Worm (Caenorhabditis elegans) whole organism, late embryonic: ENCODE measurements around the gene srg-6.

Experiments used
- C08G9.2 ChIP-seq: sonication (generic microtip); optimal IDR thresholded peaks from 2 replicates; lab custom pipeline; 2016; ENCODE audit warnings: mild to moderate bottlenecking, missing genetic modification characterization, moderate library complexity, missing compliant biosample characterization
- F13H6.1 ChIP-seq: sonication (generic microtip); optimal IDR thresholded peaks from 2 replicates; lab custom pipeline; 2016; ENCODE audit warnings: missing genetic modification characterization, missing compliant biosample characterization
- ahr-1 ChIP-seq: sonication (generic microtip); optimal IDR thresholded peaks from 2 replicates; lab custom pipeline; 2016; ENCODE audit warnings: missing genetic modification characterization, missing compliant biosample characterization
- ama-1 ChIP-seq: fragments of 150-350 bp; optimal IDR thresholded peaks from 2 replicates; lab custom pipeline; 2014
- ceh-14 ChIP-seq: sonication (generic microtip); optimal IDR thresholded peaks from 2 replicates; lab custom pipeline; 2016; ENCODE audit warnings: missing genotype, missing genetic modification characterization, missing compliant biosample characterization
- ceh-18 ChIP-seq: sonication (generic microtip); optimal IDR thresholded peaks from 2 replicates; lab custom pipeline; 2016; ENCODE audit warnings: missing genetic modification characterization, missing compliant biosample characterization
- ceh-19 ChIP-seq: fragments of 200-800 bp; sonication (Bioruptor generic); optimal IDR thresholded peaks from 2 replicates; lab custom pipeline; 2018; ENCODE audit warnings: mild to moderate bottlenecking, missing genetic modification characterization, missing compliant biosample characterization
- ceh-2 ChIP-seq: sonication (generic microtip); optimal IDR thresholded peaks from 2 replicates; lab custom pipeline; 2016; ENCODE audit warnings: missing genotype, missing genetic modification characterization, missing compliant biosample characterization
- ceh-22 ChIP-seq: sonication (generic microtip); optimal IDR thresholded peaks from 2 replicates; lab custom pipeline; 2017; ENCODE audit warnings: missing biosample characterization, missing genetic modification characterization
- ceh-30 ChIP-seq: fragments of 150-350 bp; optimal IDR thresholded peaks from 2 replicates; lab custom pipeline; 2014; ENCODE audit warnings: missing biosample characterization, missing genetic modification characterization
- ceh-34 ChIP-seq: sonication (generic microtip); optimal IDR thresholded peaks from 2 replicates; lab custom pipeline; 2016; ENCODE audit warnings: mild to moderate bottlenecking, missing genetic modification characterization, missing compliant biosample characterization
- ceh-45 ChIP-seq: fragments of 200-800 bp; sonication (Bioruptor generic); IDR thresholded peaks from 2 replicates; pipeline ENCODE4 v1.3.6; 2022; ENCODE audit warnings: missing genetic modification reagents, missing genetic modification characterization, missing compliant biosample characterization
- ceh-48 ChIP-seq: sonication (generic microtip); optimal IDR thresholded peaks from 2 replicates; lab custom pipeline; 2016; ENCODE audit warnings: missing genetic modification characterization, inconsistent platforms, missing compliant biosample characterization
- ceh-9 ChIP-seq: sonication (generic microtip); optimal IDR thresholded peaks from 2 replicates; lab custom pipeline; 2016; ENCODE audit warnings: mild to moderate bottlenecking, missing genetic modification characterization, inconsistent platforms, missing compliant biosample characterization
- che-1 ChIP-seq: sonication (generic microtip); optimal IDR thresholded peaks from 2 replicates; lab custom pipeline; 2016; ENCODE audit warnings: mild to moderate bottlenecking, missing genetic modification characterization, missing compliant biosample characterization
- dmd-4 ChIP-seq: sonication (generic microtip); optimal IDR thresholded peaks from 2 replicates; lab custom pipeline; 2016; ENCODE audit warnings: borderline replicate concordance, missing genetic modification characterization, missing compliant biosample characterization
- elt-2 ChIP-seq: sonication (generic microtip); optimal IDR thresholded peaks from 2 replicates; lab custom pipeline; 2016; ENCODE audit warnings: missing genetic modification reagents, missing genetic modification characterization, missing compliant biosample characterization
- ets-4 ChIP-seq: sonication (generic microtip); optimal IDR thresholded peaks from 2 replicates; lab custom pipeline; 2016; ENCODE audit warnings: missing genetic modification characterization, missing compliant biosample characterization
- eyg-1 ChIP-seq: sonication (generic microtip); optimal IDR thresholded peaks from 2 replicates; lab custom pipeline; 2016; ENCODE audit warnings: missing genotype, missing genetic modification characterization, missing compliant biosample characterization
- fax-1 ChIP-seq: sonication (generic microtip); optimal IDR thresholded peaks from 2 replicates; lab custom pipeline; 2016; ENCODE audit warnings: missing genotype, missing genetic modification characterization, missing compliant biosample characterization
- fkh-10 ChIP-seq: fragments of 150-350 bp; optimal IDR thresholded peaks from 2 replicates; lab custom pipeline; 2014; ENCODE audit warnings: missing biosample characterization, missing genetic modification reagents, missing genetic modification characterization
- hlh-13 ChIP-seq: fragments of 200-800 bp; sonication (Bioruptor generic); optimal IDR thresholded peaks from 2 replicates; lab custom pipeline; 2018; ENCODE audit warnings: mild to moderate bottlenecking, missing genetic modification characterization, missing compliant biosample characterization
- hlh-15 ChIP-seq: sonication (generic microtip); optimal IDR thresholded peaks from 2 replicates; lab custom pipeline; 2016; ENCODE audit warnings: missing genetic modification characterization, missing compliant biosample characterization
- hlh-6 ChIP-seq: sonication (generic microtip); optimal IDR thresholded peaks from 2 replicates; lab custom pipeline; 2016; ENCODE audit warnings: missing genotype, missing genetic modification characterization, missing compliant biosample characterization
- lin-11 ChIP-seq: fragments of 200-800 bp; sonication (Bioruptor generic); optimal IDR thresholded peaks from 2 replicates; lab custom pipeline; 2018; ENCODE audit warnings: mild to moderate bottlenecking, missing genetic modification characterization, missing compliant biosample characterization
- nfya-1 ChIP-seq: sonication (generic microtip); optimal IDR thresholded peaks from 2 replicates; lab custom pipeline; 2017; ENCODE audit warnings: missing genetic modification characterization, mild to moderate bottlenecking, missing compliant biosample characterization, antibody characterized with exemption, moderate library complexity
- nhr-11 ChIP-seq: fragments of 150-350 bp; optimal IDR thresholded peaks from 2 replicates; lab custom pipeline; 2014; ENCODE audit warnings: missing biosample characterization, missing genetic modification characterization
- nhr-232 ChIP-seq: sonication (generic microtip); optimal IDR thresholded peaks from 2 replicates; lab custom pipeline; 2016; ENCODE audit warnings: missing genetic modification characterization, missing compliant biosample characterization
- npax-4 ChIP-seq: sonication (generic microtip); optimal IDR thresholded peaks from 2 replicates; lab custom pipeline; 2016; ENCODE audit warnings: missing genetic modification characterization, missing compliant biosample characterization
- pag-3 ChIP-seq: sonication (generic microtip); optimal IDR thresholded peaks from 2 replicates; lab custom pipeline; 2016; ENCODE audit warnings: missing compliant biosample characterization, missing genetic modification characterization, borderline replicate concordance
- pax-1 ChIP-seq: fragments of 150-350 bp; optimal IDR thresholded peaks from 2 replicates; lab custom pipeline; 2014; ENCODE audit warnings: missing biosample characterization, missing genetic modification characterization
- pha-2 ChIP-seq: sonication (generic microtip); optimal IDR thresholded peaks from 2 replicates; lab custom pipeline; 2017; ENCODE audit warnings: mild to moderate bottlenecking, missing genetic modification characterization, missing compliant biosample characterization
- ref-2 ChIP-seq: sonication (generic microtip); optimal IDR thresholded peaks from 2 replicates; lab custom pipeline; 2016; ENCODE audit warnings: missing genetic modification characterization, missing compliant biosample characterization
- sdc-2 ChIP-seq: sonication (generic microtip); optimal IDR thresholded peaks from 2 replicates; lab custom pipeline; 2016; ENCODE audit warnings: missing genotype, missing genetic modification characterization, missing compliant biosample characterization
- sox-2 ChIP-seq: fragments of 200-800 bp; sonication (Bioruptor generic); IDR thresholded peaks from 2 replicates; pipeline ENCODE4 v1.3.6; 2022; ENCODE audit warnings: missing genetic modification reagents, missing genetic modification characterization, missing compliant biosample characterization
- sox-4 ChIP-seq: sonication (generic microtip); optimal IDR thresholded peaks from 2 replicates; lab custom pipeline; 2017; ENCODE audit warnings: mild to moderate bottlenecking, missing genetic modification characterization, inconsistent platforms, missing compliant biosample characterization
- tbx-7 ChIP-seq: sonication (generic microtip); optimal IDR thresholded peaks from 2 replicates; lab custom pipeline; 2016; ENCODE audit warnings: missing genotype, missing genetic modification characterization, missing compliant biosample characterization
- unc-42 ChIP-seq: sonication (generic microtip); optimal IDR thresholded peaks from 2 replicates; lab custom pipeline; 2016; ENCODE audit warnings: missing genotype, missing genetic modification characterization, missing compliant biosample characterization
- unc-55 ChIP-seq: sonication (generic microtip); optimal IDR thresholded peaks from 2 replicates; lab custom pipeline; 2017; ENCODE audit warnings: missing biosample characterization, missing genetic modification reagents, missing genetic modification characterization
- zip-5 ChIP-seq: sonication (generic microtip); optimal IDR thresholded peaks from 2 replicates; lab custom pipeline; 2016; ENCODE audit warnings: missing genetic modification characterization, missing compliant biosample characterization

srg-6 gene

DNA sequence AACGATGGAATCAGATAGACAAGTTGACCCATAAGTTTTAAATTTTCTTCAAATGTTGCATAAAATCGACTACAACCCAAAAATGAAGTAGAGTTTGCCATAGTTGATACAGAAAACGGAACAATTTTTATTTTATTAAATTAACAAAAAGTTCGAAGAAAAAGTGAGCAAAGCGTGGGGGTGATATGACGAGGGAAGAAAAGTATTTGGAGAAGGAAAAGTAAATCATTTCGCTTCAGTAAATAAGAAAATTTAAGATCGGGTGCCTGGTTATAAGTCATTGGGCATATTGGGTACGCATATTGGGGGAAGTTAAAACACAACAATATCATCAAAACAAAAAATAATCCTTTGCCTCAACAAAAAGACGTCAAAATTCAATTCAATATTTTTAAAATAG is at the start of gene srg-6:
Gene srg-6, minus strand, starts transcription at position 101 of the 400 bp plus-strand sequence.
- TF ChIP-seq nfya-1 (tag; lab: Kevin White, UChicago) (no peak), nhr-11 (no peak), tbx-7 (tag; lab: Kevin White, UChicago) (no peak), ceh-2 (no peak), ceh-9 (tag; lab: Kevin White, UChicago) (no peak)

DNA sequence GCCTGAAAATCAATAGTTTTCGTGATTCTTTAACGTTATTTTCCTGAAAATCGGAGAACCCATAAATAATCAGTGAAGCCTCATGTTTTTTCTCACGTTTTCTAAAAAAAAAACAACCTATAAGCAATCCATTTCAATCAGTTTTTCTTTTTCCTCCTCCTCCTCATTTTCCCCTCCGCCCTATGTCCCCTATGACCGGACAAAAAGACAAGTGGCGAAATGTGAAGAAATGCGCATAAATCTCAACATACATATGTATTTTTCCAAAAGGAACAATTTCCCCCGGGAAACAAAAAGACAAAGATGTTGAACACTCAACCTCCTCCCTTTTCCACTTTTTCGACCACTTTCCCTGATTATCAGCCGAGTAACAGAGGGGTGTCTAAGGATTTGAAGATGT is 49.7 kb upstream of the srg-6 start:
- TF ChIP-seq npax-4 (tag; lab: Kevin White, UChicago) (no peak), dmd-4 (tag; lab: Kevin White, UChicago) (no peak), hlh-15 (tag; lab: Kevin White, UChicago) (no peak), ceh-2 (no peak), che-1 (no peak), ceh-48 (tag; lab: Kevin White, UChicago) (no peak), pax-1 (no peak), pha-2 (no peak), pag-3 (no peak), unc-55 (GFP tag; lab: Kevin White, UChicago) (no peak), fax-1 (no peak), eyg-1 (tag; lab: Kevin White, UChicago) (no peak), ama-1 (lab: Kevin White, UChicago) (no peak), ceh-22 (no peak), tbx-7 (tag; lab: Kevin White, UChicago) (no peak), C08G9.2 (tag; lab: Kevin White, UChicago) (no peak), elt-2 (tag; lab: Kevin White, UChicago) (no peak), ref-2 (tag; lab: Kevin White, UChicago) (no peak), nhr-11 (no peak)

ce11 chrIII:6312244-6312643 is 46.4 kb upstream of the srg-6 start:
- peak; percentile 34 for TF ChIP-seq unc-42
- no peak for TF ChIP-seq sdc-2 (tag; lab: Kevin White, UChicago)
- TF ChIP-seq, all 69 proteins: peak for 1

ce11 chrIII:6311452-6311851 is 45.6 kb upstream of the srg-6 start:
- TF ChIP-seq zip-5 (tag; lab: Kevin White, UChicago) (no peak), ets-4 (no peak), tbx-7 (tag; lab: Kevin White, UChicago) (no peak), ceh-30 (tag; lab: Kevin White, UChicago) (no peak), ceh-18 (no peak), sox-4 (tag; lab: Kevin White, UChicago) (no peak), ahr-1 (tag; lab: Kevin White, UChicago) (no peak), ama-1 (lab: Kevin White, UChicago) (no peak), nhr-232 (tag; lab: Kevin White, UChicago) (no peak), ceh-34 (tag; lab: Kevin White, UChicago) (no peak), fkh-10 (GFP tag; lab: Kevin White, UChicago) (no peak), F13H6.1 (no peak), sdc-2 (tag; lab: Kevin White, UChicago) (no peak), lin-11 (tag; lab: Kevin White, UChicago) (no peak), pax-1 (no peak), ceh-45 (GFP tag; lab: Robert Waterston, UW) (no peak), hlh-13 (GFP tag; lab: Kevin White, UChicago) (no peak), ceh-14 (tag; lab: Kevin White, UChicago) (no peak), hlh-6 (tag; lab: Kevin White, UChicago) (no peak)

- TF ChIP-seq ceh-19 (GFP tag; lab: Kevin White, UChicago) (no peak), sox-2 (GFP tag; lab: Robert Waterston, UW) (no peak), nhr-11 (no peak), unc-42 (peak; percentile 90)
These were observed 44.5 kb upstream of the srg-6 start for ce11 chrIII:6310352-6310751.
